Fruit fly (Drosophila melanogaster) whole organism, embryonic: ENCODE data around the gene ssp.

Source experiments
- BEAF-32 ChIP-seq: fragments of 200-800 bp; sonication (Bioruptor generic); optimal IDR thresholded peaks from 3 replicates; lab custom pipeline; 2017; ENCODE audit warnings: missing biosample characterization, missing genetic modification characterization, mild to moderate bottlenecking, moderate library complexity, missing genetic modification reagents
- Bdp1 ChIP-seq: fragments of 200-800 bp; sonication (Bioruptor generic); optimal IDR thresholded peaks from 3 replicates; lab custom pipeline; 2016; ENCODE audit warnings: missing biosample characterization, missing genetic modification characterization
- CG10431 ChIP-seq: fragments of 200-800 bp; sonication (Bioruptor generic); optimal IDR thresholded peaks from 3 replicates; lab custom pipeline; 2018; ENCODE audit warnings: missing biosample characterization, mild to moderate bottlenecking, missing genetic modification characterization
- CG12104 ChIP-seq: fragments of 200-800 bp; sonication (Bioruptor generic); optimal IDR thresholded peaks from 3 replicates; lab custom pipeline; 2016; ENCODE audit warnings: missing biosample characterization, missing genetic modification characterization
- CG12155 ChIP-seq: fragments of 200-800 bp; sonication (Bioruptor generic); optimal IDR thresholded peaks from 3 replicates; lab custom pipeline; 2016; ENCODE audit warnings: missing biosample characterization, missing genetic modification characterization
- CG12659 ChIP-seq: fragments of 200-800 bp; sonication (Bioruptor generic); optimal IDR thresholded peaks from 3 replicates; lab custom pipeline; 2017; ENCODE audit warnings: mild to moderate bottlenecking, missing biosample characterization, missing genetic modification reagents, missing genetic modification characterization
- CG14710 ChIP-seq: fragments of 200-800 bp; sonication (Bioruptor generic); optimal IDR thresholded peaks from 3 replicates; lab custom pipeline; 2019; ENCODE audit warnings: missing biosample characterization, mild to moderate bottlenecking, missing genetic modification characterization, moderate library complexity
- CG1529 ChIP-seq: fragments of 200-800 bp; sonication (Bioruptor generic); optimal IDR thresholded peaks from 3 replicates; lab custom pipeline; 2018; ENCODE audit warnings: missing biosample characterization, missing genetic modification characterization
- CG15514 ChIP-seq: fragments of 200-800 bp; sonication (Bioruptor generic); optimal IDR thresholded peaks from 3 replicates; lab custom pipeline; 2017; ENCODE audit warnings: missing biosample characterization, missing genetic modification characterization, mild to moderate bottlenecking, moderate library complexity, missing genetic modification reagents
- CG30403 ChIP-seq: fragments of 200-800 bp; sonication (Bioruptor generic); optimal IDR thresholded peaks from 3 replicates; lab custom pipeline; 2016; ENCODE audit warnings: missing biosample characterization, missing genetic modification characterization
- CG31441 ChIP-seq: fragments of 200-800 bp; sonication (Bioruptor generic); IDR thresholded peaks from 2 replicates; pipeline ENCODE4 v1.3.6; 2022; ENCODE audit warnings: missing biosample characterization, missing genetic modification characterization
- CG4404 ChIP-seq: fragments of 200-800 bp; sonication (Bioruptor generic); IDR thresholded peaks from 2 replicates; pipeline ENCODE4 v1.3.6; 2022; ENCODE audit warnings: missing biosample characterization, missing genetic modification characterization
- CG9437 ChIP-seq: fragments of 200-800 bp; sonication (Bioruptor generic); optimal IDR thresholded peaks from 2 replicates; lab custom pipeline; 2018; ENCODE audit warnings: missing biosample characterization, mild to moderate bottlenecking, missing genetic modification characterization
- CG9609 ChIP-seq: fragments of 200-800 bp; sonication (Bioruptor generic); optimal IDR thresholded peaks from 3 replicates; lab custom pipeline; 2016; ENCODE audit warnings: missing biosample characterization, missing genetic modification characterization
- D19A ChIP-seq: fragments of 200-800 bp; optimal IDR thresholded peaks from 3 replicates; lab custom pipeline; 2019; ENCODE audit warnings: missing biosample characterization, mild to moderate bottlenecking, missing genetic modification characterization, moderate library complexity
- Deaf1 ChIP-seq: fragments of 200-800 bp; optimal IDR thresholded peaks from 3 replicates; lab custom pipeline; 2019; ENCODE audit warnings: missing biosample characterization, mild to moderate bottlenecking, missing genetic modification characterization, moderate library complexity
- Doc3 ChIP-seq: fragments of 200-800 bp; sonication (Bioruptor generic); IDR thresholded peaks from 3 replicates; pipeline ENCODE4 v1.3.6; 2022; ENCODE audit warnings: missing biosample characterization, missing genetic modification characterization; ENCODE audit not compliant: partially characterized antibody
- Ets97D ChIP-seq: fragments of 200-800 bp; sonication (Bioruptor generic); optimal IDR thresholded peaks from 3 replicates; lab custom pipeline; 2016; ENCODE audit warnings: missing biosample characterization, missing genetic modification characterization
- Hsf ChIP-seq: fragments of 200-800 bp; sonication (Bioruptor generic); optimal IDR thresholded peaks from 3 replicates; lab custom pipeline; 2016; ENCODE audit warnings: missing biosample characterization, missing genetic modification characterization
- MBD-R2 ChIP-seq: fragments of 200-800 bp; sonication (Bioruptor generic); IDR thresholded peaks from 2 replicates; pipeline ENCODE4 v1.3.6; 2022; ENCODE audit warnings: missing biosample characterization, missing genetic modification characterization
- Nf-YB ChIP-seq: fragments of 200-800 bp; sonication (Bioruptor generic); optimal IDR thresholded peaks from 3 replicates; lab custom pipeline; 2019; ENCODE audit warnings: missing biosample characterization, mild to moderate bottlenecking, missing genetic modification characterization, moderate library complexity
- PHDP ChIP-seq: fragments of 200-800 bp; sonication (Bioruptor generic); optimal IDR thresholded peaks from 3 replicates; lab custom pipeline; 2018; ENCODE audit warnings: missing biosample characterization, mild to moderate bottlenecking, missing genetic modification characterization, moderate library complexity
- Rx ChIP-seq: fragments of 200-800 bp; sonication (Bioruptor generic); IDR thresholded peaks from 2 replicates; pipeline ENCODE4 v1.3.6; 2022; ENCODE audit warnings: missing biosample characterization, missing genetic modification characterization
- Trl ChIP-seq, 3 experiments: fragments of >200 bp in 2 of 3; fragments of 200-800 bp in 1 of 3; sonication (Bioruptor generic) in 1 of 3; optimal IDR thresholded peaks; 2 replicates in 1 of 3; 3 replicates in 2 of 3; lab custom pipeline; 2016 to 2017; ENCODE audit warnings: missing biosample characterization in 1 of 3, missing genetic modification characterization in 1 of 3
- bbx ChIP-seq: fragments of 200-800 bp; sonication (Bioruptor generic); IDR thresholded peaks from 2 replicates; pipeline ENCODE4 v1.3.6; 2022; ENCODE audit warnings: missing biosample characterization, missing genetic modification characterization; ENCODE audit not compliant: partially characterized antibody
- fd96Cb ChIP-seq: fragments of 200-800 bp; sonication (Bioruptor generic); optimal IDR thresholded peaks from 2 replicates; lab custom pipeline; 2018; ENCODE audit warnings: missing biosample characterization, mild to moderate bottlenecking, missing genetic modification characterization, moderate library complexity
- gfzf ChIP-seq: fragments of 200-800 bp; sonication (Bioruptor generic); optimal IDR thresholded peaks from 2 replicates; lab custom pipeline; 2016; ENCODE audit warnings: missing biosample characterization, mild to moderate bottlenecking, missing genetic modification characterization, moderate library complexity
- jing ChIP-seq: fragments of 200-800 bp; sonication (Bioruptor generic); optimal IDR thresholded peaks from 2 replicates; lab custom pipeline; 2018; ENCODE audit warnings: missing biosample characterization, mild to moderate bottlenecking, missing genetic modification characterization
- lov ChIP-seq, 2 experiments: fragments of 200-800 bp in 1 of 2; fragments of >200 bp in 1 of 2; sonication (Bioruptor generic) in 1 of 2; IDR thresholded peaks in 1 of 2; optimal IDR thresholded peaks in 1 of 2; 2 replicates in 1 of 2; 3 replicates in 1 of 2; pipeline versions ENCODE4 v1.3.6 to Lab custom; 2017 to 2022; ENCODE audit warnings: missing biosample characterization in 1 of 2, missing genetic modification characterization in 1 of 2
- nerfin-2 ChIP-seq: fragments of 200-800 bp; sonication (Bioruptor generic); IDR thresholded peaks from 2 replicates; pipeline ENCODE4 v1.3.6; 2022; ENCODE audit warnings: missing biosample characterization, missing genetic modification characterization; ENCODE audit not compliant: partially characterized antibody
- psq ChIP-seq: fragments of 200-800 bp; sonication (Bioruptor generic); optimal IDR thresholded peaks from 2 replicates; lab custom pipeline; 2017; ENCODE audit warnings: missing biosample characterization, missing genetic modification characterization
- pzg ChIP-seq: fragments of 200-800 bp; sonication (Bioruptor generic); optimal IDR thresholded peaks from 3 replicates; lab custom pipeline; 2018; ENCODE audit warnings: missing biosample characterization, mild to moderate bottlenecking, missing genetic modification characterization, moderate library complexity
- ro ChIP-seq: fragments of 200-800 bp; sonication (Bioruptor generic); IDR thresholded peaks from 2 replicates; pipeline ENCODE4 v1.3.6; 2022; ENCODE audit warnings: missing biosample characterization, missing genetic modification characterization
- sr ChIP-seq: fragments of 200-800 bp; sonication (Bioruptor generic); IDR thresholded peaks from 3 replicates; pipeline ENCODE4 v1.3.6; 2022; ENCODE audit warnings: missing biosample characterization, missing genetic modification characterization
- tap ChIP-seq: fragments of 200-800 bp; optimal IDR thresholded peaks from 3 replicates; lab custom pipeline; 2019; ENCODE audit warnings: missing biosample characterization, mild to moderate bottlenecking, missing genetic modification characterization, moderate library complexity
- tx ChIP-seq: fragments of 200-800 bp; sonication (Bioruptor generic); optimal IDR thresholded peaks from 2 replicates; lab custom pipeline; 2016; ENCODE audit warnings: missing biosample characterization, missing genetic modification characterization

The ssp gene

dm6 chr3L:12145709-12146694 lies 27.9 kb downstream of the ssp start, which contains the start of the genes eIF3l and Nrx-IV (continued):
- TF ChIP-seq CG12659 (GFP tag; lab: Kevin White, UChicago) (peak; percentile 35), CG9437 (GFP tag; lab: Kevin White, UChicago) (peak; percentile 30), CG30403 (peak; percentile 14), Ets97D (GFP tag; lab: Kevin White, UChicago) (peak; percentile 14)

dm6 chr3L:12146970-12147369 lies 28.9 kb downstream of the ssp start:
- TF ChIP-seq bbx, result peak; percentile 35; the same call in 1 of the 2 replicates
- TF ChIP-seq CG10431, result no peak
- TF ChIP-seq Doc3 (GFP tag; lab: Robert Waterston, UW), result 0 out of 3 replicates have a peak, but pooled peaks have one; percentile 17
- peak; percentile 85 for TF ChIP-seq CG12155 (GFP tag; lab: Kevin White, UChicago)
- TF ChIP-seq Trl (optimal IDR thresholded peaks at IDR 0.05; lab: Kevin White, UChicago), result peak; percentile 64 to 68
- TF ChIP-seq Trl (GFP tag; optimal IDR thresholded peaks at IDR 0.05; lab: Kevin White, UChicago), result no peak
- TF ChIP-seq psq (GFP tag; lab: Kevin White, UChicago), result peak; percentile 76
- no peak for TF ChIP-seq Nf-YB (GFP tag; lab: Kevin White, UChicago)

- TF ChIP-seq PHDP (tag; lab: Kevin White, UChicago), result no peak
- TF ChIP-seq jing, result no peak
- TF ChIP-seq Bdp1 (GFP tag; lab: Kevin White, UChicago), result no peak
- peak; percentile 7 for TF ChIP-seq BEAF-32
- no peak for TF ChIP-seq D19A
- TF ChIP-seq CG9609, result no peak
- no peak for TF ChIP-seq tap (tag; lab: Kevin White, UChicago)
- no peak for TF ChIP-seq lov (optimal IDR thresholded peaks at IDR 0.05; lab: Kevin White, UChicago)
- TF ChIP-seq lov (GFP tag; IDR thresholded peaks at IDR 0.05; lab: Robert Waterston, UW), result no peak
- no peak for TF ChIP-seq CG14710 (tag; lab: Kevin White, UChicago)
- TF ChIP-seq fd96Cb (tag; lab: Kevin White, UChicago), result no peak
- no peak for TF ChIP-seq Rx (GFP tag; lab: Robert Waterston, UW)
- peak; percentile 29 for TF ChIP-seq pzg (GFP tag; lab: Kevin White, UChicago)
- TF ChIP-seq CG31441 (GFP tag; lab: Robert Waterston, UW), result no peak
- no peak for TF ChIP-seq Deaf1 (tag; lab: Kevin White, UChicago)
- TF ChIP-seq nerfin-2 (GFP tag; lab: Robert Waterston, UW), result no peak
- no peak for TF ChIP-seq ro (GFP tag; lab: Robert Waterston, UW)
- peak; percentile 47; the same call in 1 of the 2 replicates for TF ChIP-seq MBD-R2 (GFP tag; lab: Robert Waterston, UW)
- no peak for TF ChIP-seq CG12104 (GFP tag; lab: Kevin White, UChicago)
- TF ChIP-seq tx (GFP tag; lab: Kevin White, UChicago), result no peak
- TF ChIP-seq CG15514 (GFP tag; lab: Kevin White, UChicago), result no peak
- no peak for TF ChIP-seq sr (GFP tag; lab: Robert Waterston, UW)
- no peak for TF ChIP-seq Hsf (GFP tag; lab: Kevin White, UChicago)
- TF ChIP-seq CG4404 (GFP tag; lab: Robert Waterston, UW), result no peak
- TF ChIP-seq gfzf (GFP tag; lab: Kevin White, UChicago), result peak; percentile 60
- no peak for TF ChIP-seq CG1529
Observed at dm6 chr3L:12149024-12149423, 31.0 kb downstream of the ssp start, which contains the start of gene CG32099. Gene CG32099, plus strand, starts transcription at chr3L:12149273.
